Worm (Caenorhabditis elegans) whole organism, L1 larva: Measurements from ENCODE around the gene C17C3.6.

Experiments used
- C04F5.9 ChIP-seq: sonication (generic microtip); optimal IDR thresholded peaks from 2 replicates; lab custom pipeline; 2016; ENCODE audit warnings: missing genetic modification characterization, missing compliant biosample characterization
- C16A3.4 ChIP-seq: fragments of 150-350 bp; optimal IDR thresholded peaks from 2 replicates; lab custom pipeline; 2014; ENCODE audit warnings: missing biosample characterization, missing genetic modification characterization
- C34B4.2 ChIP-seq: sonication (generic microtip); optimal IDR thresholded peaks from 2 replicates; lab custom pipeline; 2017; ENCODE audit warnings: mild to moderate bottlenecking, missing genetic modification characterization, missing compliant biosample characterization
- F16B12.6 ChIP-seq: fragments of 150-350 bp; optimal IDR thresholded peaks from 2 replicates; lab custom pipeline; 2014; ENCODE audit warnings: missing biosample characterization, missing genetic modification characterization
- Y116A8C.19 ChIP-seq: sonication (generic microtip); optimal IDR thresholded peaks from 2 replicates; lab custom pipeline; 2016; ENCODE audit warnings: missing compliant biosample characterization, missing genetic modification characterization, borderline replicate concordance
- aha-1 ChIP-seq: fragments of 150-350 bp; optimal IDR thresholded peaks from 2 replicates; lab custom pipeline; 2014; ENCODE audit warnings: missing biosample characterization, missing genetic modification characterization
- alr-1 ChIP-seq: fragments of 200-800 bp; sonication (Bioruptor generic); optimal IDR thresholded peaks from 2 replicates; lab custom pipeline; 2018; ENCODE audit warnings: borderline replicate concordance, mild to moderate bottlenecking, missing genetic modification characterization, missing compliant biosample characterization
- ama-1 ChIP-seq: fragments of 150-350 bp; optimal IDR thresholded peaks from 2 replicates; lab custom pipeline; 2014
- ceh-90 ChIP-seq: sonication (generic microtip); optimal IDR thresholded peaks from 2 replicates; lab custom pipeline; 2016; ENCODE audit warnings: missing genetic modification characterization, missing compliant biosample characterization
- ces-1 ChIP-seq: fragments of 150-350 bp; optimal IDR thresholded peaks from 2 replicates; lab custom pipeline; 2014; ENCODE audit warnings: missing biosample characterization, missing genetic modification reagents, missing genetic modification characterization
- dpl-1 ChIP-seq, 3 experiments: fragments of 150-350 bp in 2 of 3; sonication (generic microtip) in 1 of 3; optimal IDR thresholded peaks; 2 replicates each; lab custom pipeline; 2014 to 2017; ENCODE audit warnings: missing biosample characterization in 3 of 3, missing genetic modification characterization in 3 of 3, missing genetic modification reagents in 3 of 3
- dsc-1 ChIP-seq: sonication (generic microtip); optimal IDR thresholded peaks from 2 replicates; lab custom pipeline; 2016; ENCODE audit warnings: mild to moderate bottlenecking, missing genetic modification characterization, missing compliant biosample characterization
- efl-1 ChIP-seq, 4 experiments: fragments of 150-350 bp; optimal IDR thresholded peaks in 3 of 4; peaks in 1 of 4; 1 replicate in 1 of 4; 2 replicates in 3 of 4; lab custom pipeline; 2014; ENCODE audit warnings: missing biosample characterization in 2 of 4, missing genetic modification characterization in 2 of 4, missing genetic modification reagents in 2 of 4
- egl-27 ChIP-seq, 2 experiments: fragments of 150-350 bp in 1 of 2; sonication (generic microtip); optimal IDR thresholded peaks; 3 replicates each; lab custom pipeline; 2017 to 2018; ENCODE audit warnings: missing biosample characterization in 2 of 2, missing genetic modification characterization in 2 of 2, missing genetic modification reagents in 2 of 2
- elt-3 ChIP-seq, 6 experiments: fragments of 150-350 bp in 1 of 6; sonication (generic microtip); optimal IDR thresholded peaks; 2 replicates each; lab custom pipeline; 2017 to 2018; ENCODE audit warnings: missing biosample characterization in 6 of 6, missing genetic modification characterization in 6 of 6, inconsistent platforms in 1 of 6
- ets-5 ChIP-seq: fragments of 200-800 bp; sonication (Bioruptor generic); IDR thresholded peaks from 2 replicates; pipeline ENCODE4 v1.3.6; 2022; ENCODE audit warnings: missing genetic modification characterization, missing compliant biosample characterization
- fkh-8 ChIP-seq: sonication (generic microtip); optimal IDR thresholded peaks from 2 replicates; lab custom pipeline; 2016; ENCODE audit warnings: mild to moderate bottlenecking, missing genetic modification characterization, missing compliant biosample characterization
- fos-1 ChIP-seq: fragments of 150-350 bp; optimal IDR thresholded peaks from 2 replicates; lab custom pipeline; 2014; ENCODE audit warnings: missing biosample characterization, missing genetic modification characterization
- grh-1 ChIP-seq: fragments of 200-800 bp; sonication (Bioruptor generic); IDR thresholded peaks from 2 replicates; pipeline ENCODE4 v1.3.6; 2022; ENCODE audit warnings: missing genetic modification reagents, missing genetic modification characterization, missing compliant biosample characterization
- hlh-17 ChIP-seq: fragments of 200-800 bp; sonication (Bioruptor generic); optimal IDR thresholded peaks from 2 replicates; lab custom pipeline; 2018; ENCODE audit warnings: missing genetic modification characterization, mild to moderate bottlenecking, missing compliant biosample characterization, moderate library complexity, borderline replicate concordance
- hpl-2 ChIP-seq: fragments of 150-350 bp; optimal IDR thresholded peaks from 2 replicates; lab custom pipeline; 2014; ENCODE audit warnings: missing biosample characterization, missing genetic modification reagents, missing genetic modification characterization
- irx-1 ChIP-seq: sonication (generic microtip); optimal IDR thresholded peaks from 2 replicates; lab custom pipeline; 2016; ENCODE audit warnings: missing genetic modification characterization, missing compliant biosample characterization
- lin-13 ChIP-seq: fragments of 150-350 bp; optimal IDR thresholded peaks from 2 replicates; lab custom pipeline; 2014; ENCODE audit warnings: missing biosample characterization, missing genetic modification reagents, missing genetic modification characterization
- lin-15B ChIP-seq: fragments of 150-350 bp; sonication (generic microtip); optimal IDR thresholded peaks from 3 replicates; lab custom pipeline; 2014; ENCODE audit warnings: missing biosample characterization, missing genetic modification characterization
- lin-39 ChIP-seq: fragments of 150-350 bp; optimal IDR thresholded peaks from 2 replicates; lab custom pipeline; 2014; ENCODE audit warnings: missing biosample characterization, missing genetic modification reagents, missing genetic modification characterization
- lir-3 ChIP-seq: sonication (generic microtip); optimal IDR thresholded peaks from 2 replicates; lab custom pipeline; 2016; ENCODE audit warnings: mild to moderate bottlenecking, missing genetic modification characterization, moderate library complexity, missing compliant biosample characterization; ENCODE audit not compliant: poor library complexity
- lsy-2 ChIP-seq, 2 experiments: fragments of 150-350 bp; optimal IDR thresholded peaks; 2 replicates each; lab custom pipeline; 2014; ENCODE audit warnings: missing biosample characterization in 2 of 2, missing genetic modification characterization in 2 of 2
- mab-9 ChIP-seq: fragments of 200-800 bp; sonication (Bioruptor generic); IDR thresholded peaks from 2 replicates; pipeline ENCODE4 v1.3.6; 2022; ENCODE audit warnings: missing genetic modification reagents, missing genetic modification characterization, missing compliant biosample characterization
- mef-2 ChIP-seq: fragments of 150-350 bp; optimal IDR thresholded peaks from 2 replicates; lab custom pipeline; 2014; ENCODE audit warnings: missing biosample characterization, missing genetic modification characterization
- mep-1 ChIP-seq: fragments of 150-350 bp; optimal IDR thresholded peaks from 2 replicates; lab custom pipeline; 2014; ENCODE audit warnings: missing biosample characterization, missing genetic modification characterization
- nhr-12 ChIP-seq: sonication (generic microtip); optimal IDR thresholded peaks from 2 replicates; lab custom pipeline; 2017; ENCODE audit warnings: missing biosample characterization, missing genetic modification characterization
- nhr-237 ChIP-seq: fragments of 150-350 bp; optimal IDR thresholded peaks from 2 replicates; lab custom pipeline; 2014; ENCODE audit warnings: missing biosample characterization, missing genetic modification characterization
- nhr-47 ChIP-seq: sonication (generic microtip); optimal IDR thresholded peaks from 2 replicates; lab custom pipeline; 2016; ENCODE audit warnings: mild to moderate bottlenecking, missing genetic modification characterization, moderate library complexity, missing compliant biosample characterization
- nhr-71 ChIP-seq: sonication (generic microtip); optimal IDR thresholded peaks from 2 replicates; lab custom pipeline; 2016; ENCODE audit warnings: mild to moderate bottlenecking, missing genetic modification characterization, moderate library complexity, missing compliant biosample characterization
- nhr-76 ChIP-seq: sonication (generic microtip); optimal IDR thresholded peaks from 2 replicates; lab custom pipeline; 2017; ENCODE audit warnings: missing biosample characterization, missing genetic modification characterization
- nhr-77 ChIP-seq: fragments of 150-350 bp; optimal IDR thresholded peaks from 2 replicates; lab custom pipeline; 2014; ENCODE audit warnings: missing biosample characterization, missing genetic modification characterization
- nhr-90 ChIP-seq: sonication (generic microtip); optimal IDR thresholded peaks from 2 replicates; lab custom pipeline; 2016; ENCODE audit warnings: mild to moderate bottlenecking, missing genetic modification characterization, missing compliant biosample characterization; ENCODE audit not compliant: poor library complexity
- pqm-1 ChIP-seq: sonication (generic microtip); optimal IDR thresholded peaks from 3 replicates; lab custom pipeline; 2017; ENCODE audit warnings: missing biosample characterization, missing genetic modification characterization
- rnt-1 ChIP-seq: sonication (generic microtip); optimal IDR thresholded peaks from 2 replicates; lab custom pipeline; 2016; ENCODE audit warnings: mild to moderate bottlenecking, missing genetic modification characterization, moderate library complexity, missing compliant biosample characterization
- snu-23 ChIP-seq: sonication (generic microtip); optimal IDR thresholded peaks from 2 replicates; lab custom pipeline; 2016; ENCODE audit warnings: missing genetic modification characterization, missing compliant biosample characterization
- sox-4 ChIP-seq: sonication (generic microtip); optimal IDR thresholded peaks from 2 replicates; lab custom pipeline; 2016; ENCODE audit warnings: missing genetic modification characterization, missing compliant biosample characterization
- sptf-1 ChIP-seq: fragments of 150-350 bp; optimal IDR thresholded peaks from 2 replicates; lab custom pipeline; 2014; ENCODE audit warnings: missing biosample characterization, missing genetic modification characterization
- swsn-7 ChIP-seq: sonication (generic microtip); optimal IDR thresholded peaks from 2 replicates; lab custom pipeline; 2016; ENCODE audit warnings: missing genetic modification characterization, missing compliant biosample characterization
- tbx-2 ChIP-seq: sonication (generic microtip); optimal IDR thresholded peaks from 2 replicates; lab custom pipeline; 2016; ENCODE audit warnings: missing genetic modification characterization, missing compliant biosample characterization
- tlp-1 ChIP-seq: fragments of 150-350 bp; optimal IDR thresholded peaks from 2 replicates; lab custom pipeline; 2014; ENCODE audit warnings: missing biosample characterization, missing genetic modification characterization
- unc-130 ChIP-seq: fragments of 150-350 bp; optimal IDR thresholded peaks from 2 replicates; lab custom pipeline; 2017; ENCODE audit warnings: missing biosample characterization, missing genetic modification characterization, inconsistent platforms
- unc-30 ChIP-seq: sonication (generic microtip); optimal IDR thresholded peaks from 2 replicates; lab custom pipeline; 2017; ENCODE audit warnings: missing biosample characterization, missing genetic modification characterization
- unc-86 ChIP-seq: sonication (generic microtip); optimal IDR thresholded peaks from 2 replicates; lab custom pipeline; 2016; ENCODE audit warnings: missing genetic modification characterization, missing compliant biosample characterization
- unc-98 ChIP-seq: fragments of 200-800 bp; sonication (Bioruptor generic); IDR thresholded peaks from 2 replicates; pipeline ENCODE4 v1.3.6; 2022; ENCODE audit warnings: missing genetic modification characterization, missing compliant biosample characterization
- xbp-1 ChIP-seq: sonication (generic microtip); optimal IDR thresholded peaks from 2 replicates; lab custom pipeline; 2016; ENCODE audit warnings: missing genetic modification characterization, missing compliant biosample characterization
- zag-1 ChIP-seq: fragments of 150-350 bp; optimal IDR thresholded peaks from 2 replicates; lab custom pipeline; 2014; ENCODE audit warnings: missing biosample characterization, missing genetic modification characterization
- ztf-11 ChIP-seq, 2 experiments: sonication (generic microtip); optimal IDR thresholded peaks; 2 replicates each; lab custom pipeline; 2016 to 2017; ENCODE audit warnings: missing genetic modification characterization in 2 of 2, missing biosample characterization in 1 of 2, missing compliant biosample characterization in 1 of 2
- ztf-4 ChIP-seq: fragments of 150-350 bp; optimal IDR thresholded peaks from 2 replicates; lab custom pipeline; 2014; ENCODE audit warnings: missing biosample characterization, missing genetic modification characterization

C17C3.6 gene

DNA sequence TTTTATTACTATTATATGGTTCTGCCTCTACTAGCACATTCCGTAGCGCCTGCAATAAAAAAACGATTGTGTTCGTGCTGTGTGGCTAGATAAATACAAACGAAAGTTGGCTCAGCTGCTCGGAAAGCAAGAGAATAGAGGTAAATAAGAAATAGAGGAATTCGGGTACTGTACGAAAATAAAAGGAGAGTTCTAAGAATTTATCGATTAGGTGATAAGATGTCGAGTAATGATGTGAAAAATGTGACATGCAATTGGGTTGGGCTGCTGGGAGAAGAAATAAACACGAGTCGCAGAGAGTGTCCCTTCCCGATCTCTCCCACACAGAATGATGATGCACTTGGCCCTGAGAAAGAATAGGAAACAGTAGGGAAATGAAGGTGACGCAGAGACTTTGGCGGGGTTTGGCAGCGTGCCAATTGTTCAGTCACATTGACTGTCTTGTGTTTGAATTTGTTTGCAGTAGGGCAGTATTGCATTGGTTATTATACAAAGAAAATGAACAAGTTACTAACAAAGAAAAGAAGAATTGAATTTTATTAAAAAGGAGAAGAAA, 43.6 kb downstream of the C17C3.6 start, which contains the start of gene cdc-14 (continued):
- TF ChIP-seq ztf-11 (tag; optimal IDR thresholded peaks at IDR 0.05; lab: Kevin White, UChicago) (no peak), F16B12.6 (tag; lab: Kevin White, UChicago) (peak; percentile 39), lin-15B (tag; lab: Kevin White, UChicago) (peak; percentile 71), C16A3.4 (peak; percentile 88), egl-27 (tag; optimal IDR thresholded peaks at IDR 0.05; lab: Kevin White, UChicago) (no peak), nhr-76 (tag; lab: Kevin White, UChicago) (no peak), efl-1 (optimal IDR thresholded peaks at IDR 0.05; lab: Kevin White, UChicago) (peak; percentile 74 to 76), efl-1 (GFP tag; optimal IDR thresholded peaks at IDR 0.05 in 1 of 2; lab: Kevin White, UChicago) (peak; percentile 65 to 94), grh-1 (0 out of 2 replicates have a peak, but pooled peaks have one; percentile 8), Y116A8C.19 (tag; lab: Kevin White, UChicago) (no peak), snu-23 (GFP tag; lab: Kevin White, UChicago) (peak; percentile 92), pqm-1 (tag; lab: Kevin White, UChicago) (no peak), lir-3 (tag; lab: Kevin White, UChicago) (peak; percentile 57), nhr-77 (tag; lab: Kevin White, UChicago) (peak; percentile 59), fos-1 (tag; lab: Kevin White, UChicago) (peak; percentile 28), aha-1 (tag; lab: Kevin White, UChicago) (no peak), dpl-1 (GFP tag; optimal IDR thresholded peaks at IDR 0.05; lab: Kevin White, UChicago) (peak; percentile 72 to 81 (median 77)), irx-1 (tag; lab: Kevin White, UChicago) (no peak), zag-1 (tag; lab: Kevin White, UChicago) (no peak), nhr-71 (tag; lab: Kevin White, UChicago) (peak; percentile 90), unc-98 (GFP tag; lab: Robert Waterston, UW) (no peak), ets-5 (GFP tag; lab: Robert Waterston, UW) (no peak), rnt-1 (peak; percentile 80), alr-1 (tag; lab: Kevin White, UChicago) (no peak), nhr-237 (tag; lab: Kevin White, UChicago) (peak; percentile 18), mab-9 (GFP tag; lab: Robert Waterston, UW) (0 out of 2 replicates have a peak, but pooled peaks have one; percentile 28), unc-130 (tag; lab: Kevin White, UChicago) (peak; percentile 87), ceh-90 (tag; lab: Kevin White, UChicago) (no peak), lin-39 (tag; lab: Kevin White, UChicago) (peak; percentile 8), sox-4 (tag; lab: Kevin White, UChicago) (no peak), nhr-90 (tag; lab: Kevin White, UChicago) (peak; percentile 64), ztf-4 (tag; lab: Kevin White, UChicago) (peak; percentile 64), tlp-1 (no peak), dsc-1 (tag; lab: Kevin White, UChicago) (no peak), nhr-12 (tag; lab: Kevin White, UChicago) (no peak), ces-1 (no peak), swsn-7 (tag; lab: Kevin White, UChicago) (peak; percentile 76), C34B4.2 (no peak), mef-2 (no peak), fkh-8 (tag; lab: Kevin White, UChicago) (no peak), nhr-47 (peak; percentile 61), ama-1 (lab: Kevin White, UChicago) (peak; percentile 48), elt-3 (tag; optimal IDR thresholded peaks at IDR 0.05; lab: Kevin White, UChicago) (peak in 2 of 6 experiments; percentile 39 to 73), hlh-17 (GFP tag; lab: Kevin White, UChicago) (no peak), lin-13 (peak; percentile 72), lsy-2 (tag; optimal IDR thresholded peaks at IDR 0.05; lab: Kevin White, UChicago) (peak; percentile 77 to 80), unc-86 (tag; lab: Kevin White, UChicago) (no peak), C04F5.9 (tag; lab: Kevin White, UChicago) (no peak), tbx-2 (peak; percentile 79), sptf-1 (tag; lab: Kevin White, UChicago) (no peak), unc-30 (tag; lab: Kevin White, UChicago) (no peak), mep-1 (tag; lab: Kevin White, UChicago) (peak; percentile 84), hpl-2 (GFP tag; lab: Kevin White, UChicago) (no peak), xbp-1 (tag; lab: Kevin White, UChicago) (peak; percentile 57)
